Worm (Caenorhabditis elegans) whole organism, L3 larva: ENCODE data around the gene mau-8.

ENCODE experiments used
- ama-1 ChIP-seq: fragments of 150-350 bp; optimal IDR thresholded peaks from 2 replicates; lab custom pipeline; 2018
- ceh-16 ChIP-seq: sonication (generic microtip); optimal IDR thresholded peaks from 2 replicates; lab custom pipeline; 2017; ENCODE audit warnings: missing biosample characterization, missing genetic modification characterization
- daf-12 ChIP-seq: fragments of 150-350 bp; optimal IDR thresholded peaks from 2 replicates; lab custom pipeline; 2014; ENCODE audit warnings: missing biosample characterization, missing genetic modification reagents, missing genetic modification characterization
- elt-3 ChIP-seq, 3 experiments: fragments of 150-350 bp in 1 of 3; sonication (generic microtip) in 2 of 3; optimal IDR thresholded peaks; 2 replicates in 2 of 3; 4 replicates in 1 of 3; lab custom pipeline; 2014 to 2017; ENCODE audit warnings: missing biosample characterization in 3 of 3, missing genetic modification characterization in 3 of 3
- fos-1 ChIP-seq: fragments of 150-350 bp; optimal IDR thresholded peaks from 2 replicates; lab custom pipeline; 2014; ENCODE audit warnings: missing biosample characterization, missing genetic modification characterization
- nhr-28 ChIP-seq: fragments of 150-350 bp; optimal IDR thresholded peaks from 2 replicates; lab custom pipeline; 2014; ENCODE audit warnings: missing biosample characterization, missing genetic modification characterization
- nhr-77 ChIP-seq: fragments of 150-350 bp; optimal IDR thresholded peaks from 2 replicates; lab custom pipeline; 2014; ENCODE audit warnings: missing biosample characterization, missing genetic modification characterization
- pqm-1 ChIP-seq: fragments of 150-350 bp; optimal IDR thresholded peaks from 2 replicates; lab custom pipeline; 2017; ENCODE audit warnings: missing biosample characterization, missing genetic modification characterization, inconsistent platforms
- skn-1 ChIP-seq: fragments of 150-350 bp; optimal IDR thresholded peaks from 2 replicates; lab custom pipeline; 2014; ENCODE audit warnings: missing biosample characterization, missing genetic modification characterization

DNA sequence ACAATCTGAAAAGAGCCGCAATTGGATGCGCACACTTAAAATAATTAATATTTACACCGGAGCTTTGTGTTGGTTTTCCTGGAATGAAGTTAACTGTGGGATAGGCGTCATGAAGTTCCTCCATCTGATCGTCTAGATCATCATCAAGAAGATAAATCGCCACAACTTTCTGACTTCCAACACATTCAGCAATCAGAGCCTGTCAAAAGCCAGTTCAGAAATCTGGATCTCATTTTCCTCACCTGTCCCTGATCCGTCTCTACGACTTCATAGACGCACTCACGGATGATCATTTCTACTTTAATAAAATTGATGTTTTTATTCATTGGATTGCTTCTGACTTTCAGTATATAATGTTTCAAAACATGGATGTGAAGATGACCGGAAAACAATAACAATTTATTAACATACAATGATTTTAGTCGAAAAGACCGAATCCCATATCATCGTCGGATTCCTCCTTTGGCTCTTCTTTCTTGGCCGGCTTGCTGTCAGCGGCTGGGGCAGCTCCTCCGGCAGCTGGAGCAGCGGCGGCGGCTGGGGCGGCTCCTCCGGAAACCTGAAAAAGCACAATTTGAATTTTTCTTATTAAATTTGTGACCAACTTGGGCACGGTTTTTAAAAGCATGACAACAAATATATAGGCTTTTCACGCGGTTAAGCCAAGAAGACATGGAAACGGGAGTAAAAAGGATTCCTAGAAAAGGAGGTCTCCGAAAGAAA is 8.5 kb upstream of the mau-8 start, which contains the start of gene agt-1:
- TF ChIP-seq ceh-16 (no peak), daf-12 (no peak), ama-1 (lab: Kevin White, UChicago) (no peak), nhr-77 (tag; lab: Kevin White, UChicago) (no peak), skn-1 (tag; lab: Kevin White, UChicago) (no peak), pqm-1 (tag; lab: Kevin White, UChicago) (no peak), nhr-28 (tag; lab: Kevin White, UChicago) (no peak), fos-1 (tag; lab: Kevin White, UChicago) (no peak), elt-3 (tag; optimal IDR thresholded peaks at IDR 0.05; lab: Kevin White, UChicago) (no peak)
